Fruit fly (Drosophila melanogaster) whole organism, embryonic: ENCODE data around the gene CG17652.
A peak's percentile ranks its signal among the peaks of the same experiment; 100 is the strongest.

Source experiments
- Asciz ChIP-seq: fragments of 200-800 bp; sonication (Bioruptor generic); optimal IDR thresholded peaks from 2 replicates; lab custom pipeline; 2017; ENCODE audit warnings: missing biosample characterization, mild to moderate bottlenecking, missing genetic modification characterization, missing genetic modification reagents
- CG10543 ChIP-seq: fragments of 200-800 bp; sonication (Bioruptor generic); optimal IDR thresholded peaks from 3 replicates; lab custom pipeline; 2017; ENCODE audit warnings: missing biosample characterization, mild to moderate bottlenecking, missing genetic modification characterization, moderate library complexity
- CG10565 ChIP-seq: fragments of 200-800 bp; sonication (Bioruptor generic); optimal IDR thresholded peaks from 3 replicates; lab custom pipeline; 2016; ENCODE audit warnings: missing biosample characterization, mild to moderate bottlenecking, missing genetic modification characterization
- CG11085 ChIP-seq: fragments of 200-800 bp; sonication (Bioruptor generic); IDR thresholded peaks from 2 replicates; pipeline ENCODE4 v1.3.6; 2022; ENCODE audit warnings: missing biosample characterization, missing genetic modification characterization
- CG12155 ChIP-seq: fragments of 200-800 bp; sonication (Bioruptor generic); optimal IDR thresholded peaks from 3 replicates; lab custom pipeline; 2016; ENCODE audit warnings: missing biosample characterization, missing genetic modification characterization
- CG12391 ChIP-seq: fragments of 200-800 bp; sonication (Bioruptor generic); optimal IDR thresholded peaks from 3 replicates; lab custom pipeline; 2018; ENCODE audit warnings: missing biosample characterization, mild to moderate bottlenecking, missing genetic modification characterization, moderate library complexity
- CG12769 ChIP-seq: fragments of 200-800 bp; sonication (Bioruptor generic); optimal IDR thresholded peaks from 2 replicates; lab custom pipeline; 2019; ENCODE audit warnings: missing biosample characterization, mild to moderate bottlenecking, missing genetic modification characterization, moderate library complexity
- CG13287 ChIP-seq: fragments of 200-800 bp; sonication (Bioruptor generic); IDR thresholded peaks from 2 replicates; pipeline ENCODE4 v1.3.6; 2022; ENCODE audit warnings: missing biosample characterization, missing genetic modification characterization; ENCODE audit not compliant: partially characterized antibody
- CG15011 ChIP-seq: fragments of 200-800 bp; sonication (Bioruptor generic); optimal IDR thresholded peaks from 3 replicates; lab custom pipeline; 2018; ENCODE audit warnings: missing biosample characterization, mild to moderate bottlenecking, missing genetic modification characterization
- CG15601 ChIP-seq: fragments of 200-800 bp; sonication (Bioruptor generic); optimal IDR thresholded peaks from 3 replicates; lab custom pipeline; 2019; ENCODE audit warnings: missing biosample characterization, mild to moderate bottlenecking, missing genetic modification characterization, moderate library complexity
- CG1603 ChIP-seq: fragments of 200-800 bp; sonication (Bioruptor generic); optimal IDR thresholded peaks from 2 replicates; lab custom pipeline; 2019; ENCODE audit warnings: missing biosample characterization, mild to moderate bottlenecking, missing genetic modification characterization, moderate library complexity
- CG17912 ChIP-seq: fragments of 200-800 bp; sonication (Bioruptor generic); optimal IDR thresholded peaks from 2 replicates; lab custom pipeline; 2018; ENCODE audit warnings: missing biosample characterization, mild to moderate bottlenecking, missing genetic modification characterization
- CG1792 ChIP-seq: fragments of 200-800 bp; sonication (Bioruptor generic); optimal IDR thresholded peaks from 2 replicates; lab custom pipeline; 2016; ENCODE audit warnings: missing biosample characterization, missing genetic modification characterization
- CG18262 ChIP-seq: fragments of 200-800 bp; optimal IDR thresholded peaks from 3 replicates; lab custom pipeline; 2019; ENCODE audit warnings: missing biosample characterization, mild to moderate bottlenecking, missing genetic modification characterization, moderate library complexity
- CG32767 ChIP-seq: fragments of 200-800 bp; sonication (Bioruptor generic); IDR thresholded peaks from 2 replicates; pipeline ENCODE4 v1.3.6; 2022; ENCODE audit warnings: missing biosample characterization, missing genetic modification characterization
- CG34224 ChIP-seq: fragments of 200-800 bp; sonication (Bioruptor generic); IDR thresholded peaks from 3 replicates; pipeline ENCODE4 v1.3.6; 2022; ENCODE audit warnings: missing biosample characterization, missing genetic modification characterization; ENCODE audit not compliant: partially characterized antibody
- CG4404 ChIP-seq: fragments of 200-800 bp; sonication (Bioruptor generic); IDR thresholded peaks from 2 replicates; pipeline ENCODE4 v1.3.6; 2022; ENCODE audit warnings: missing biosample characterization, missing genetic modification characterization
- CG6254 ChIP-seq: fragments of 200-800 bp; sonication (Bioruptor generic); optimal IDR thresholded peaks from 3 replicates; lab custom pipeline; 2017; ENCODE audit warnings: mild to moderate bottlenecking, missing biosample characterization, missing genetic modification reagents, missing genetic modification characterization
- CG6791 ChIP-seq: fragments of 200-800 bp; sonication (Bioruptor generic); IDR thresholded peaks from 3 replicates; pipeline ENCODE4 v1.3.6; 2022; ENCODE audit warnings: missing biosample characterization, missing genetic modification characterization; ENCODE audit not compliant: partially characterized antibody
- CG7963 ChIP-seq: fragments of 200-800 bp; sonication (Bioruptor generic); IDR thresholded peaks from 3 replicates; pipeline ENCODE4 v1.3.6; 2022; ENCODE audit warnings: missing biosample characterization, missing genetic modification characterization; ENCODE audit not compliant: partially characterized antibody
- CG8359 ChIP-seq: fragments of 200-800 bp; sonication (Bioruptor generic); optimal IDR thresholded peaks from 2 replicates; lab custom pipeline; 2017; ENCODE audit warnings: missing biosample characterization, mild to moderate bottlenecking, missing genetic modification characterization, borderline replicate concordance
- CrebB ChIP-seq: fragments of 200-800 bp; sonication (Bioruptor generic); optimal IDR thresholded peaks from 3 replicates; lab custom pipeline; 2018; ENCODE audit warnings: missing biosample characterization, mild to moderate bottlenecking, missing genetic modification characterization
- Dll ChIP-seq: fragments of 200-800 bp; sonication (Bioruptor generic); IDR thresholded peaks from 4 replicates; pipeline ENCODE4 v1.3.6; 2022; ENCODE audit warnings: missing biosample characterization, missing genetic modification characterization; ENCODE audit not compliant: partially characterized antibody
- Drgx ChIP-seq: fragments of 200-800 bp; sonication (Bioruptor generic); IDR thresholded peaks from 2 replicates; pipeline ENCODE4 v1.3.6; 2022; ENCODE audit warnings: missing biosample characterization, missing genetic modification characterization
- E2f1 ChIP-seq: fragments of 200-800 bp; sonication (Bioruptor generic); IDR thresholded peaks from 2 replicates; pipeline ENCODE4 v1.3.6; 2022; ENCODE audit warnings: missing biosample characterization, missing genetic modification characterization
- E2f2 ChIP-seq: fragments of 200-800 bp; sonication (Bioruptor generic); IDR thresholded peaks from 2 replicates; pipeline ENCODE4 v1.3.6; 2022; ENCODE audit warnings: missing biosample characterization, missing genetic modification characterization
- HmgZ ChIP-seq: fragments of 200-800 bp; sonication (Bioruptor generic); optimal IDR thresholded peaks from 2 replicates; lab custom pipeline; 2018; ENCODE audit warnings: missing biosample characterization, mild to moderate bottlenecking, missing genetic modification characterization
- MBD-R2 ChIP-seq: fragments of 200-800 bp; sonication (Bioruptor generic); IDR thresholded peaks from 2 replicates; pipeline ENCODE4 v1.3.6; 2022; ENCODE audit warnings: missing biosample characterization, missing genetic modification characterization
- Mad ChIP-seq: fragments of 200-800 bp; sonication (Bioruptor generic); optimal IDR thresholded peaks from 2 replicates; lab custom pipeline; 2016; ENCODE audit warnings: missing biosample characterization, missing genetic modification characterization
- NfI ChIP-seq: fragments of 200-800 bp; sonication (Bioruptor generic); optimal IDR thresholded peaks from 3 replicates; lab custom pipeline; 2018; ENCODE audit warnings: missing biosample characterization, mild to moderate bottlenecking, missing genetic modification characterization, moderate library complexity
- PHDP ChIP-seq: fragments of 200-800 bp; sonication (Bioruptor generic); optimal IDR thresholded peaks from 3 replicates; lab custom pipeline; 2018; ENCODE audit warnings: missing biosample characterization, mild to moderate bottlenecking, missing genetic modification characterization, moderate library complexity
- Sox102F ChIP-seq: fragments of 200-800 bp; sonication (Bioruptor generic); optimal IDR thresholded peaks from 2 replicates; lab custom pipeline; 2018; ENCODE audit warnings: missing biosample characterization, mild to moderate bottlenecking, missing genetic modification characterization, moderate library complexity
- ara ChIP-seq: fragments of 200-800 bp; sonication (Bioruptor generic); IDR thresholded peaks from 2 replicates; pipeline ENCODE4 v1.3.6; 2022; ENCODE audit warnings: missing biosample characterization, missing genetic modification characterization
- ato ChIP-seq: fragments of 200-800 bp; sonication (Bioruptor generic); IDR thresholded peaks from 2 replicates; pipeline ENCODE4 v1.3.6; 2022; ENCODE audit warnings: missing biosample characterization, missing genetic modification characterization; ENCODE audit not compliant: partially characterized antibody
- bcd ChIP-seq: fragments of 200-800 bp; sonication (Bioruptor generic); optimal IDR thresholded peaks from 2 replicates; lab custom pipeline; 2017; ENCODE audit warnings: missing biosample characterization, mild to moderate bottlenecking, missing genetic modification characterization
- bigmax ChIP-seq: fragments of 200-800 bp; sonication (Bioruptor generic); optimal IDR thresholded peaks from 2 replicates; lab custom pipeline; 2018; ENCODE audit warnings: missing biosample characterization, mild to moderate bottlenecking, missing genetic modification characterization
- esg ChIP-seq: fragments of 200-800 bp; sonication (Bioruptor generic); conservative IDR thresholded peaks from 2 replicates; pipeline ENCODE4 v1.3.6; 2022; ENCODE audit warnings: missing biosample characterization, missing genetic modification characterization
- exex ChIP-seq: fragments of 200-800 bp; sonication (Bioruptor generic); optimal IDR thresholded peaks from 4 replicates; lab custom pipeline; 2018; ENCODE audit warnings: missing biosample characterization, mild to moderate bottlenecking, missing genetic modification characterization, moderate library complexity
- fd3F ChIP-seq: fragments of 200-800 bp; sonication (Bioruptor generic); optimal IDR thresholded peaks from 2 replicates; lab custom pipeline; 2018; ENCODE audit warnings: missing biosample characterization, mild to moderate bottlenecking, missing genetic modification characterization, moderate library complexity
- ftz-f1 ChIP-seq: fragments of 200-800 bp; sonication (Bioruptor generic); optimal IDR thresholded peaks from 2 replicates; lab custom pipeline; 2016; ENCODE audit warnings: missing biosample characterization, missing genetic modification characterization
- gem ChIP-seq: fragments of 200-800 bp; sonication (Bioruptor generic); optimal IDR thresholded peaks from 2 replicates; lab custom pipeline; 2019; ENCODE audit warnings: missing biosample characterization, mild to moderate bottlenecking, missing genetic modification characterization, moderate library complexity
- gsb-n ChIP-seq: fragments of 200-800 bp; sonication (Bioruptor generic); optimal IDR thresholded peaks from 3 replicates; lab custom pipeline; 2018; ENCODE audit warnings: missing biosample characterization, mild to moderate bottlenecking, missing genetic modification characterization
- hth ChIP-seq: fragments of >200 bp; optimal IDR thresholded peaks from 2 replicates; lab custom pipeline; 2017; ENCODE audit warnings: inconsistent platforms
- nom ChIP-seq: fragments of 200-800 bp; sonication (Bioruptor generic); optimal IDR thresholded peaks from 2 replicates; lab custom pipeline; 2017; ENCODE audit warnings: missing biosample characterization, missing genetic modification characterization, mild to moderate bottlenecking, moderate library complexity, missing genetic modification reagents
- peb ChIP-seq: fragments of 200-800 bp; sonication (Bioruptor generic); IDR thresholded peaks from 2 replicates; pipeline ENCODE4 v1.3.6; 2022; ENCODE audit warnings: missing biosample characterization, missing genetic modification characterization
- pros ChIP-seq: fragments of 200-800 bp; sonication (Bioruptor generic); optimal IDR thresholded peaks from 3 replicates; lab custom pipeline; 2019; ENCODE audit warnings: missing biosample characterization, mild to moderate bottlenecking, missing genetic modification characterization, moderate library complexity
- slbo ChIP-seq: fragments of 200-800 bp; sonication (Bioruptor generic); IDR thresholded peaks from 2 replicates; pipeline ENCODE4 v1.3.6; 2022; ENCODE audit warnings: missing biosample characterization, missing genetic modification characterization
- slou ChIP-seq: fragments of 200-800 bp; sonication (Bioruptor generic); optimal IDR thresholded peaks from 3 replicates; lab custom pipeline; 2016; ENCODE audit warnings: missing biosample characterization, missing genetic modification characterization
- so ChIP-seq: fragments of 200-800 bp; sonication (Bioruptor generic); IDR thresholded peaks from 3 replicates; pipeline ENCODE4 v1.3.6; 2022; ENCODE audit warnings: missing biosample characterization, missing genetic modification characterization
- trh ChIP-seq: fragments of 200-800 bp; sonication (Bioruptor generic); optimal IDR thresholded peaks from 2 replicates; lab custom pipeline; 2016; ENCODE audit warnings: missing biosample characterization, missing genetic modification characterization
- twi ChIP-seq: fragments of 200-800 bp; optimal IDR thresholded peaks from 2 replicates; lab custom pipeline; 2019; ENCODE audit warnings: missing biosample characterization, mild to moderate bottlenecking, missing genetic modification characterization, moderate library complexity

Gene CG17652

DNA sequence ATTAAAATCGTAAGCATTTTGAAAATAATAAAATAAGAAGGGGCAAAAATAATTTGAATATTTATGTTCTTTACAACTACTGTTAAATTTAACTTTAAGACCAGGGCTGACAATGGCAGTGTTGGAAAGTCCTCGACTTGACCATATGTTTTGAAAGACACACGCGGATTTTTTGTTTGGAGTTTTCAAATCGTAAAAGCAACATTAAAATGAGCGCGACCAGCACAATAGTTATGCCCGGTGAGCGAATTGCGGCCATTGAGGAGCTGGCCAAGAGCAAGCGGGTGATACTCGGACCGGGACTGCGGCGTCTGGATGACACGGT, 3.6 kb downstream of the CG17652 start, which contains the start of gene Rrp40 (continued):
- TF ChIP-seq CG10543 (GFP tag; lab: Kevin White, UChicago) = no peak
- TF ChIP-seq CG11085 (GFP tag; lab: Robert Waterston, UW) = no peak
- TF ChIP-seq CG17912 = no peak
- no peak for TF ChIP-seq bcd
- peak; percentile 74 for TF ChIP-seq MBD-R2 (GFP tag; lab: Robert Waterston, UW)
- TF ChIP-seq slbo (GFP tag; lab: Robert Waterston, UW) = peak; percentile 17; the same call in 1 of the 2 replicates
- no peak for TF ChIP-seq CG12391 (tag; lab: Kevin White, UChicago)
- no peak for TF ChIP-seq CG12155
- TF ChIP-seq Drgx (GFP tag; lab: Robert Waterston, UW) = no peak
- no peak for TF ChIP-seq ara (GFP tag; lab: Robert Waterston, UW)
- TF ChIP-seq CG18262 (tag; lab: Kevin White, UChicago) = no peak
- peak; percentile 50 for TF ChIP-seq twi (tag; lab: Kevin White, UChicago)
- TF ChIP-seq peb (GFP tag; lab: Robert Waterston, UW) = no peak
- TF ChIP-seq trh = no peak
- TF ChIP-seq HmgZ (tag; lab: Kevin White, UChicago) = no peak
- no peak for TF ChIP-seq exex
- no peak for TF ChIP-seq Asciz (GFP tag; lab: Kevin White, UChicago)
- no peak for TF ChIP-seq CG34224 (GFP tag; lab: Robert Waterston, UW)
- no peak for TF ChIP-seq bigmax
- TF ChIP-seq nom (GFP tag; lab: Kevin White, UChicago) = no peak
- no peak for TF ChIP-seq CG15011 (GFP tag; lab: Kevin White, UChicago)
- no peak for TF ChIP-seq CG8359 (GFP tag; lab: Kevin White, UChicago)
- no peak for TF ChIP-seq CrebB (tag; lab: Kevin White, UChicago)
- no peak for TF ChIP-seq E2f1 (GFP tag; lab: Robert Waterston, UW)
- TF ChIP-seq gsb-n = no peak
- TF ChIP-seq CG1603 (tag; lab: Kevin White, UChicago) = peak; percentile 33
- no peak for TF ChIP-seq gem (tag; lab: Kevin White, UChicago)
- no peak for TF ChIP-seq PHDP (tag; lab: Kevin White, UChicago)
- TF ChIP-seq CG15601 = no peak
- TF ChIP-seq Dll (GFP tag; lab: Robert Waterston, UW) = no peak
- TF ChIP-seq CG6791 (GFP tag; lab: Robert Waterston, UW) = 0 out of 3 replicates have a peak, but pooled peaks have one; percentile 8
- peak; percentile 85 for TF ChIP-seq E2f2 (GFP tag; lab: Robert Waterston, UW)
- no peak for TF ChIP-seq NfI (GFP tag; lab: Kevin White, UChicago)
- no peak for TF ChIP-seq CG32767 (GFP tag; lab: Robert Waterston, UW)
- no peak for TF ChIP-seq CG1792 (GFP tag; lab: Kevin White, UChicago)
- TF ChIP-seq Sox102F (GFP tag; lab: Kevin White, UChicago) = no peak
- TF ChIP-seq hth = no peak
- no peak for TF ChIP-seq CG10565 (GFP tag; lab: Kevin White, UChicago)
- TF ChIP-seq CG4404 = no peak
- TF ChIP-seq CG13287 = peak; percentile 21; the same call in 1 of the 2 replicates
- TF ChIP-seq esg (GFP tag; lab: Robert Waterston, UW) = no peak
- TF ChIP-seq ftz-f1 (GFP tag; lab: Kevin White, UChicago) = no peak
- no peak for TF ChIP-seq pros (GFP tag; lab: Kevin White, UChicago)
- TF ChIP-seq ato = no peak
- no peak for TF ChIP-seq so
- TF ChIP-seq Mad (GFP tag; lab: Kevin White, UChicago) = no peak
- no peak for TF ChIP-seq CG7963
- TF ChIP-seq slou (GFP tag; lab: Kevin White, UChicago) = no peak
- no peak for TF ChIP-seq CG12769 (tag; lab: Kevin White, UChicago)
- TF ChIP-seq CG6254 (GFP tag; lab: Kevin White, UChicago) = no peak
- no peak for TF ChIP-seq fd3F (GFP tag; lab: Kevin White, UChicago)
